Worm (Caenorhabditis elegans) whole organism, midembryonic: Measurements from ENCODE around the gene F14H12.17.

Experiments
- T22C8.4 ChIP-seq: fragments of 200-800 bp; sonication (Bioruptor generic); IDR thresholded peaks from 2 replicates; pipeline ENCODE4 v1.3.6; 2022; ENCODE audit warnings: missing genetic modification characterization, missing compliant biosample characterization
- cog-1 ChIP-seq: sonication (generic microtip); optimal IDR thresholded peaks from 2 replicates; lab custom pipeline; 2016; ENCODE audit warnings: missing genetic modification characterization, missing compliant biosample characterization
- flt-1 ChIP-seq: fragments of 200-800 bp; sonication (Bioruptor generic); IDR thresholded peaks from 2 replicates; pipeline ENCODE4 v1.3.6; 2022; ENCODE audit warnings: missing genetic modification characterization, missing compliant biosample characterization
- klf-2 ChIP-seq: fragments of 200-800 bp; sonication (Bioruptor generic); conservative IDR thresholded peaks from 2 replicates; pipeline ENCODE4 v1.3.6; 2022; ENCODE audit warnings: missing genetic modification reagents, missing genetic modification characterization, missing compliant biosample characterization
- med-1 ChIP-seq: sonication (generic microtip); optimal IDR thresholded peaks from 2 replicates; lab custom pipeline; 2017; ENCODE audit warnings: missing genetic modification characterization, mild to moderate bottlenecking, missing compliant biosample characterization, antibody characterized with exemption, missing genetic modification reagents; ENCODE audit not compliant: insufficient read depth
- ref-1 ChIP-seq: fragments of 200-800 bp; sonication (Bioruptor generic); conservative IDR thresholded peaks from 2 replicates; pipeline ENCODE4 v1.3.6; 2022; ENCODE audit warnings: missing genetic modification reagents, missing genetic modification characterization, missing compliant biosample characterization
- tab-1 ChIP-seq: fragments of 200-800 bp; sonication (Bioruptor generic); IDR thresholded peaks from 2 replicates; pipeline ENCODE4 v1.3.6; 2022; ENCODE audit warnings: missing genetic modification characterization, missing compliant biosample characterization
- ztf-23 ChIP-seq: fragments of 200-800 bp; sonication (Bioruptor generic); IDR thresholded peaks from 2 replicates; pipeline ENCODE4 v1.3.6; 2022; ENCODE audit warnings: missing genetic modification reagents, missing genetic modification characterization, missing compliant biosample characterization
- ztf-29 ChIP-seq: fragments of 200-800 bp; sonication (Bioruptor generic); IDR thresholded peaks from 2 replicates; pipeline ENCODE4 v1.3.6; 2022; ENCODE audit warnings: missing genetic modification reagents, missing genetic modification characterization, missing compliant biosample characterization

Gene F14H12.17

DNA sequence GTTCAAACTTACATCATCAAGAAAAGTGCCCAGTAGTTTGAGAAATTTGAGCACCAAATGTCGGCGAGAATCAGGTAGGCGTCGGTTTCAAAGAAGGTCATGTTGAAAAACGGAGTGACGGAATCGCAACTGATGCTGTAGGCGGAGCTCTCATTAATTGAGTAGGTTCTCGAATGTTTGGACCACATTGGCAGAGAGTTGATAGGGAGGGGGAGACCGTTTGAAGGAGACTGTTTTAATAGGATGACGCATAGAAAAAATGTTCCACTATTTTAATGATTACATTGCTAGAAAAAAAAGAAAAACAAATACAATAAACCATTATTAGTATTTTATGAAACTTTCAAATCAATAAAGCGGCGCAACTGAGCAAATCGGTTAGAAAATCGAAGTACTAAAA, at the start of gene F14H12.17:
Gene F14H12.17 (minus strand): TSS at position 101 of the 400 bp plus-strand sequence.
- TF ChIP-seq T22C8.4 (GFP tag; lab: Robert Waterston, UW) (no peak), cog-1 (no peak), klf-2 (GFP tag; lab: Robert Waterston, UW) (no peak), ref-1 (no peak)

DNA sequence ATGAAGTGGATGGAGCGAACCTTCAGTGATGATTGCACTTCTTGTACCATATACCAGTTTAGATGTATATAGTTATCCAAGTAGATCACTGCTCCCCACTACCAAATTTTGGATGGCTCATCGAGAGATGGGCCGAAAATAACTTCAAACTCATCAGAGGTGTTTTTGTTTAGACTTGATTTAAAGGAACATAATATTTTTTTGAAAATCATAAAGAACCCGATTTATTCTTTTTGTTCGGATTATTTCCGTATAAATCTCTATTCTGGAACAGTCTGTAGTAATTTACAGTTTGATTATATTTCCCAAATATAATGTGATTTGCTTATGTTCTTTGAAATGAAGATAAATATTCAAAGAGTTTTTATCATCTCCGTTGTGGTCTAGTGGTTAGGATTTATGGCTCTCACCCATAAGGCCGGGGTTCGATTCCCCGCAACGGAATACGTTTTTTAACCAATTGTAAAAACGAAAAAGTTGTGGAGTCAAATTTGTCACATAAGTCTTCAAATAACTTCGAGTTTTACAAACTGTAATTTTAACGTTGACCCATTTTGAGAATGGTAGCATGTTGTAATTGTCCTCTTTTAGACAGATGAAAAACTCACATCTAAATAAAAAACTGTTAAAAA, 47.3 kb upstream of the F14H12.17 start:
- TF ChIP-seq ztf-23 (no peak), tab-1 (GFP tag; lab: Robert Waterston, UW) (no peak), ref-1 (no peak), ztf-29 (GFP tag; lab: Robert Waterston, UW) (no peak), flt-1 (GFP tag; lab: Robert Waterston, UW) (no peak), T22C8.4 (GFP tag; lab: Robert Waterston, UW) (no peak)

DNA sequence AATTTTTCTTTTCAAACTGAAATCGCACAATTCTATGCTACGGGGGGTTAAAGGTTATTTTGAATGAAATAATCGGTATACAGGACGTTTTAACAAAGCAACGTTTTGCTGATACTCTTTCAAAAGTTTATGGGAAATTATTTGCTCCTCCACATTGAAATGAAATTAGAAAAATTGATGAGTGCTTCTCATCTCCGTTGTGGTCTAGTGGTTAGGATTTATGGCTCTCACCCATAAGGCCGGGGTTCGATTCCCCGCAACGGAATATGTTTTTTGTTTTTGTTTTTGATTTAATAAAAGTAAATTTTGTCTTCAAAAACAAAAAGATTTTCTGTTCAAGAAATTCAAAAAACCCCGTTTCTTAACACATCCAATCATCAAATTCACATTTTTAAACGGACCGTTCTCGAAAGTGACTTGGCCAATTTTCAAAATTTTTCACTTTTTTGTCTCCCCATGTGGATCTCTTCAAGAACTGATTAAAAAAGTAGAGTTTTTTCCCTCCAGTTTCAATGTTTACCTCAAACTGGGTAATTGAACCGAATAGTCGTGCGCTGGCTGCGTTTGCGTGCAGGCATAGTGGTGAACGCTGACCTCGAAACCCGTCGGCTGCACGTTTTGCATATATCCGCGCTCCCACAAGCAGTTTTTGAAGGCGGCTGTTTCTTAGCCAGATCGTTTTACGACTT, 46.6 kb upstream of the F14H12.17 start:
- TF ChIP-seq klf-2 (GFP tag; lab: Robert Waterston, UW) (no peak), ztf-29 (GFP tag; lab: Robert Waterston, UW) (no peak), T22C8.4 (GFP tag; lab: Robert Waterston, UW) (no peak), flt-1 (GFP tag; lab: Robert Waterston, UW) (no peak), tab-1 (GFP tag; lab: Robert Waterston, UW) (no peak), ref-1 (no peak), ztf-23 (no peak), med-1 (GFP tag; lab: Kevin White, UChicago) (no peak), cog-1 (no peak)

DNA sequence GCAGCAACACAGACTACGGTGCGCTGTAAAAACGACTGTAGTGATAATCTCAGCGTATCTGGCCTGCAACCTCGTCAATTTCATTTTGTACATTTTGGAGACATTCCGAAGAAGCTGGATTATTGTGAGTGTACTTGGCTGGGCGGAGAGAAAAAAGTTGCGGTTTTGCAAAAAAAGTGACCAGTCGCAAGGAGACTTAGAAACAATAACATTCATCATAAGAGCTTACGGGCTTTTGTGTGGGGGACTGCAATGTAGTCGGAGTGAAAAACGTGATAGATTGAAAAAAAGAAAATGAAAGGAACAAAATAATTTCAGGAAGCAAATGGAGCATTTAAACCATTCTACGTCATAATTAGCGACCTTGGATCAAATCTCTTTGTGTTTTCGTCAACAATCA, 45.4 kb upstream of the F14H12.17 start:
- TF ChIP-seq ztf-23 = no peak
- TF ChIP-seq med-1 (GFP tag; lab: Kevin White, UChicago) = no peak
- TF ChIP-seq tab-1 (GFP tag; lab: Robert Waterston, UW) = no peak
- no peak for TF ChIP-seq cog-1
- TF ChIP-seq flt-1 (GFP tag; lab: Robert Waterston, UW) = no peak

DNA sequence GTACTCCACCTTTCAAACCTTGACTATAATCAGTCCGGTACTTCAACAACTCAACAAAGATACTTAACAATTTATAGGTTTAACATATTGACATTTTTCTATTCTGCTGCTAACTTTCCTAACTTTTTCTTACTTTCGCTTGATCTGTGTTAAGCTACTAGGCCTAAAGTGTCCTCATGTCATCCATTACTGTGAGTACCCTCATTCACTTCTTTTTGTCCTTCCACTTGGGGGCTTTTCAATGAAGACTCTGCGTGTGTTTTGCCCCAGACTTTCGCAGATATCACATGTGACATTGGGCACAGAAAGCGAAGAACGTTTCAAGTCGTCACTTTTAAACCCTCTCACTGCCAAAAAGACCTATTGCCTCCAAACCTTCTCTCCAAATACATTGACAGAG, 41.6 kb upstream of the F14H12.17 start:
- TF ChIP-seq T22C8.4 (GFP tag; lab: Robert Waterston, UW) (no peak), ztf-29 (GFP tag; lab: Robert Waterston, UW) (no peak), ztf-23 (no peak), klf-2 (GFP tag; lab: Robert Waterston, UW) (no peak), med-1 (GFP tag; lab: Kevin White, UChicago) (no peak), ref-1 (no peak), tab-1 (GFP tag; lab: Robert Waterston, UW) (no peak), flt-1 (GFP tag; lab: Robert Waterston, UW) (no peak), cog-1 (no peak)

DNA sequence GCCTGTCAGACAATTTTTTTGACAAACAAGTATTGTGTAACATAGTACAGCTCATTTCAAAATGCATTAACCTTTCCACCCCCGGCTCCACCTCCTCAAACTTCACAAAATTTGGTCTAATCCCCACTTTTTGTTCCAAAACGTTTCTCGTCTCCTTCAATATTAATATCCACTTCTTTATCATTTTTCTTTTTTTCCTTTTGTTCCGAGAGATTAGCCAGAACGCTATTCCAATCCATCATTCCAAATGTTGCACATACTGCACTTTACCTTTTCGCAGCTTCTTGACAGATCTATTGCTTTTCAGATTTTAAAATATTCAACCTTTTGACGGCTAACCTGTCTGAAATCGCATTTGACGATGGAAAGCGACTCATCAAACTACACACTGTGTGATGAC, 39.8 kb upstream of the F14H12.17 start, which contains the start of gene D1079.1:
Gene D1079.1 (plus strand): TSS at position 301 of the 400 bp plus-strand sequence.
- TF ChIP-seq T22C8.4 (GFP tag; lab: Robert Waterston, UW) (no peak), med-1 (GFP tag; lab: Kevin White, UChicago) (no peak), ztf-29 (GFP tag; lab: Robert Waterston, UW) (no peak), ref-1 (no peak), klf-2 (GFP tag; lab: Robert Waterston, UW) (no peak), cog-1 (no peak), tab-1 (GFP tag; lab: Robert Waterston, UW) (no peak), flt-1 (GFP tag; lab: Robert Waterston, UW) (no peak), ztf-23 (no peak)

DNA sequence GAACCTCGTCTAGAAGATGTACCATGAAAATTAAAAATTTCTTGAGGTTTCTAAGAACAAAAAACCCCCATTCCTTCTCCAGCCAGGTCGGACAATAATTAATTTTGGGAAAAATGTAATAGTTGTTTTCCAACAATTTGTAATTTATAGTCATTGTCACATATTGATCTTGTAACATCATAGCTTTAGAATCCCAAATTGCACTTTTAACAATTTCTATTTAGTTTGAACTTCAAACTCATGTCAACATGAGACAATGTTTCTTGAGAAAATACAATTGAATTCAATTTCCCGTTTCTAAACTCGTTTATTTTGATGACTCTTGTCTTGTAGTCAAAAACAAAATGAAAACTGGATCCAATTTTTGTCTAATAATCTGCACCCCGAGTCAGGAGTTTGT, 37.2 kb upstream of the F14H12.17 start:
- TF ChIP-seq flt-1 (GFP tag; lab: Robert Waterston, UW) = no peak
- no peak for TF ChIP-seq med-1 (GFP tag; lab: Kevin White, UChicago)
- no peak for TF ChIP-seq ztf-23
- no peak for TF ChIP-seq ztf-29 (GFP tag; lab: Robert Waterston, UW)
- no peak for TF ChIP-seq cog-1
- no peak for TF ChIP-seq T22C8.4 (GFP tag; lab: Robert Waterston, UW)
- TF ChIP-seq tab-1 (GFP tag; lab: Robert Waterston, UW) = no peak
- no peak for TF ChIP-seq ref-1

DNA sequence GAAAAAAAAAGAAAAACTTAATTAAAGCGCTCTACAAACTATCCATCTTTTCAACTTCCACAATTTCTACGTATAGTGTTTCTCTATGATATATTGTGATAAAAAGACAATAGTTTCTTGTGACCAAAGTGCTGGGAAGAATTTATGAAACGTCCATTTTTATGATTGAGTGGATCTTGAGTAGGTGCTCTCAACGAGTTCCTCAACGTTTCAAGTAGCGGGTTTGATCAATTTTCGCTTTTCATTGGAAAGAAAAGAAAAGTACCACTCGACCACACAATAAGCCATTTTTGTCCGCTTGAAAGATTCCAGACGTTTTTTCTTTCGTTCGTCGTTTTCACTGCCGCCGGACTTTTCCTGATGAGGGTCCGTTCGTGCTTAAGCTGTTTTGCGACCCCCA, 34.4 kb upstream of the F14H12.17 start:
- TF ChIP-seq flt-1 (GFP tag; lab: Robert Waterston, UW) (no peak), ztf-23 (no peak), ztf-29 (GFP tag; lab: Robert Waterston, UW) (no peak), med-1 (GFP tag; lab: Kevin White, UChicago) (no peak), klf-2 (GFP tag; lab: Robert Waterston, UW) (no peak), T22C8.4 (GFP tag; lab: Robert Waterston, UW) (no peak), cog-1 (no peak), ref-1 (no peak), tab-1 (GFP tag; lab: Robert Waterston, UW) (no peak)

DNA sequence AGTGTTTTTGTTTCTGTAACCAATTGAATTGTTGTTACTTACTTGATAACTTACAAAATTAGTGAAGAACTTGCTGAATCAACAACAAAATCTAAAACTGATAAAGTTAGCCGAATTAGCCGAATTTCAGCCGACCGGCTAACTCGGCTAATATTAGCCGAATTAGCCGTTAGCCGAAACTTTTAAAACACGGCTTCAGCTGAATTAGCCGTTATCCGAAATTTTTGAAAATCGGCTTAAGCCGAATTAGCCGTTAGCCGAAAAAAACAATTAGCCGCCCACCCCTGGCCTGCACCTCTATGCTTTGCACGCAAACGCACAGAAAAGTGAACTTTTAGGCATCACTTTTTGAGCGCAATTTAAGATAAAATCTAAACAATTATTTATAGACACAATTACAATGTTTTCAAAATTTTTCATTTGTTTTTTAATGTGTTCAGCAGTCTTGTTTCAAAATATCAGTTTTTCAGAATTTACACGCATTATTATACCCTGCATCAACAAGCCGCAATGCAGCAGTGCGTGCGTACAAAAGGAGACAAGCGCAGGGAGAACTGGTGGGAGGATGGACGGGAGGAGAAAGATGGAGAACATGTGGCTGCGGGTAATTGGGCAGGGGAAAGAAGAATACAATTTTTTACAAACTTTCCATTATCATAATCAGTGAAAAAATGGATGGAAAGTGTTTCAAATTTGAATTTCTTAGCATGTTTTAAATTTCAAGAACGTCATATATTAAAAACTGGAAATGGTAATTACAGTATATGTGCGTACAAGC, 32.2 kb upstream of the F14H12.17 start:
- no peak for TF ChIP-seq T22C8.4 (GFP tag; lab: Robert Waterston, UW)
- no peak for TF ChIP-seq ztf-29 (GFP tag; lab: Robert Waterston, UW)
- peak; percentile 54 for TF ChIP-seq cog-1
- peak; percentile 48; the same call in 1 of the 2 replicates for TF ChIP-seq ztf-23
- no peak for TF ChIP-seq tab-1 (GFP tag; lab: Robert Waterston, UW)
- TF ChIP-seq klf-2 (GFP tag; lab: Robert Waterston, UW) = no peak
- no peak for TF ChIP-seq ref-1
- no peak for TF ChIP-seq flt-1 (GFP tag; lab: Robert Waterston, UW)
- no peak for TF ChIP-seq med-1 (GFP tag; lab: Kevin White, UChicago)
